Worm (Caenorhabditis elegans) whole organism, midembryonic: ENCODE measurements around the gene ZC155.2.
"Not testable (repeated sequence)": the region's sequence is repeated elsewhere in the genome, so short reads cannot be mapped to it uniquely, and the experiment has no call there.

Source experiments
- T22C8.4 ChIP-seq: fragments of 200-800 bp; sonication (Bioruptor generic); IDR thresholded peaks from 2 replicates; pipeline ENCODE4 v1.3.6; 2022; ENCODE audit warnings: missing genetic modification characterization, missing compliant biosample characterization
- flt-1 ChIP-seq: fragments of 200-800 bp; sonication (Bioruptor generic); IDR thresholded peaks from 2 replicates; pipeline ENCODE4 v1.3.6; 2022; ENCODE audit warnings: missing genetic modification characterization, missing compliant biosample characterization
- klf-2 ChIP-seq: fragments of 200-800 bp; sonication (Bioruptor generic); conservative IDR thresholded peaks from 2 replicates; pipeline ENCODE4 v1.3.6; 2022; ENCODE audit warnings: missing genetic modification reagents, missing genetic modification characterization, missing compliant biosample characterization
- med-1 ChIP-seq: sonication (generic microtip); optimal IDR thresholded peaks from 2 replicates; lab custom pipeline; 2017; ENCODE audit warnings: missing genetic modification characterization, mild to moderate bottlenecking, missing compliant biosample characterization, antibody characterized with exemption, missing genetic modification reagents; ENCODE audit not compliant: insufficient read depth
- ref-1 ChIP-seq: fragments of 200-800 bp; sonication (Bioruptor generic); conservative IDR thresholded peaks from 2 replicates; pipeline ENCODE4 v1.3.6; 2022; ENCODE audit warnings: missing genetic modification reagents, missing genetic modification characterization, missing compliant biosample characterization
- ztf-29 ChIP-seq: fragments of 200-800 bp; sonication (Bioruptor generic); IDR thresholded peaks from 2 replicates; pipeline ENCODE4 v1.3.6; 2022; ENCODE audit warnings: missing genetic modification reagents, missing genetic modification characterization, missing compliant biosample characterization

DNA sequence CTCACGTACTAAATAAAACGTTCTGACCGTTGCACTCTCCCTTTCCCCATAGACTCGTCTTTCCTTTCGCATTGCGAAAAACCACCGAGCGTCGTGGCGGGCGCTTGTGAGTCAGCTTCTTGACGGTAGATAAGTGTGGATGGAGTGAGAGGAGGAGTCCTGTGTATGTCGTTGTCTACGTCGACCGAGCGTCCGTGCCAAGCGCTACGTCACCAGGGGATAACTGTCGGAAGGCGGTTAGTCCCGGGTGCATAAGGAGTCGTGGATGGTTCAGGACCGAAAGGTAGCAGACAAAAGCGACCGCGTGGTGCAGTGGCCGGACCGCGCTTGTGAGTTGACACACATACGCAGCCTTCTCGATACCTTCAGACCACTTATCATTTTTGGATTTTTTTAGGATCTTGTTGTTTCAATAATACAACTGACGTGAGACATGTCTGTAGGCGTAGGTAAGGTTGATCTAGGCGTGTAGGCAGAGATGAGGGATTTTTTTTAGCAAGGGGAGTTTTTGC, 7.6 kb upstream of the ZC155.2 start:
- peak; percentile 80; the same call in 1 of the 2 replicates for TF ChIP-seq flt-1
- peak; percentile 65; the same call in 1 of the 2 replicates for TF ChIP-seq ref-1 (GFP tag; lab: Robert Waterston, UW)
- TF ChIP-seq T22C8.4 (GFP tag; lab: Robert Waterston, UW): not testable (repeated sequence)
- TF ChIP-seq klf-2 (GFP tag; lab: Robert Waterston, UW): peak; percentile 75
- peak; percentile 12 for TF ChIP-seq med-1
- TF ChIP-seq ztf-29 (GFP tag; lab: Robert Waterston, UW): peak; percentile 42; the same call in 1 of the 2 replicates
